Worm (Caenorhabditis elegans): Measurements from ENCODE around the gene sptl-1.

- TF ChIP-seq ceh-28 (tag; optimal IDR thresholded peaks at IDR 0.05), result no peak
- no peak for TF ChIP-seq fkh-10 (GFP tag; optimal IDR thresholded peaks at IDR 0.05)
- TF ChIP-seq unc-39 (tag; optimal IDR thresholded peaks at IDR 0.05), result no peak
- no peak for TF ChIP-seq daf-16 (GFP tag; optimal IDR thresholded peaks at IDR 0.05)
- TF ChIP-seq daf-16 (tag; optimal IDR thresholded peaks at IDR 0.05), result no peak
- no peak for TF ChIP-seq dmd-8 (GFP tag; IDR thresholded peaks at IDR 0.05)
- TF ChIP-seq snpc-1.2 (GFP tag; IDR thresholded peaks at IDR 0.05), result no peak
- TF ChIP-seq snpc-4 (tag; optimal IDR thresholded peaks at IDR 0.05), result no peak
- TF ChIP-seq nhr-28 (tag; optimal IDR thresholded peaks at IDR 0.05), result no peak
- no peak for TF ChIP-seq zfp-2 (tag; optimal IDR thresholded peaks at IDR 0.05)
These were observed 3.8 kb downstream of the sptl-1 start, which contains the start of gene tre-5 for ce11 chrII:55204-55603.

Data from whole organism, L4 larva.